Worm (Caenorhabditis elegans) whole organism, L4/young adult: ENCODE results near the gene seu-1.
"Not testable (repeated sequence)": the region's sequence is repeated elsewhere in the genome, so short reads cannot be mapped to it uniquely, and the experiment has no call there.

Experiments used
- W03F9.2 ChIP-seq: fragments of 150-350 bp; optimal IDR thresholded peaks from 2 replicates; lab custom pipeline; 2014; ENCODE audit warnings: missing biosample characterization, missing genetic modification characterization
- dao-5 ChIP-seq: sonication (generic microtip); optimal IDR thresholded peaks from 2 replicates; lab custom pipeline; 2016; ENCODE audit warnings: missing genotype, missing genetic modification characterization, moderate library complexity, missing compliant biosample characterization
- him-1 ChIP-seq: sonication (generic microtip); optimal IDR thresholded peaks from 2 replicates; lab custom pipeline; 2016; ENCODE audit warnings: missing genotype, missing genetic modification reagents, missing genetic modification characterization, missing compliant biosample characterization

Gene seu-1

DNA sequence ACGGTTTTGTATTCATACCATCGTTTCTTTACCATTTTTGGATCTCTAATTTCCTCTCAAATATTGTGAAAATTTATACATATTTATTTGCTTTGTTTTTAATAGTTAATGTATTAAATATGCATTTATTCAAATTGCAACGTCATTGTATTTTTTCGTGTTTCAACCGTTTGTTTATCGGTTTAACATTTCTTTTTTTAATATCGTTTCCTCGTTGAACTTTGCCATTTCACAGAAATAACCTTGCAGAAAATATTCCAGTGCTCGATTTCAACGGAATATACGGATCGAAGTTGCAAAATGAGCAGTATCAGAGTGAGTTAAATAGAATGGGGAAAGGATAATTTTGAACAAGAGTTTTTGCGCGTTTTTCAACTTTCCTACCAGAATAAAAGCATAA, at the start of gene seu-1:
seu-1 (plus strand) TSS at position 301 of the 400 bp plus-strand sequence.
- TF ChIP-seq W03F9.2 (tag; lab: Kevin White, UChicago) (no peak), him-1 (tag; lab: Kevin White, UChicago) (no peak), dao-5 (tag; lab: Kevin White, UChicago) (no peak)

DNA sequence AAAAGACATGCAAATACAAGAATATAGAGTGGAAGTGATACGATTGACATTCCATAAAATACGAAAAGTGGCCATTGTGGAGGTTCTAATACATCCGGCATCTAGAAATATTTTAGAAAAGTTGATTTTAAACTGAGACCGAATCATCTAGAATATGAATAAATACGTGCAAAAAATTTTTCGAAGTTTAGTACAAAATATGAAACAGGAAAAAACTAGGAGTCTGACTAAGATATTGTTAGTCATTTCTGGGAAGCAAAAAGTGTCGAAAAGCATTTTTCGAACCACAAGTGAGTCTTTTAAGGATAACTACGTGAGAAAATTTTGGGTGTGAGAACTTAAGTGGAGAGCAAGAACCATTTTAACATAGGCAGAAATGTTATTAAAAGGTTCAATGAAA, 47.3 kb upstream of the seu-1 start, which contains the start of gene srv-32:
srv-32 (minus strand) TSS at position 101 of the 400 bp plus-strand sequence.
- TF ChIP-seq W03F9.2 (tag; lab: Kevin White, UChicago) (no peak), him-1 (tag; lab: Kevin White, UChicago) (no peak), dao-5 (tag; lab: Kevin White, UChicago) (no peak)

DNA sequence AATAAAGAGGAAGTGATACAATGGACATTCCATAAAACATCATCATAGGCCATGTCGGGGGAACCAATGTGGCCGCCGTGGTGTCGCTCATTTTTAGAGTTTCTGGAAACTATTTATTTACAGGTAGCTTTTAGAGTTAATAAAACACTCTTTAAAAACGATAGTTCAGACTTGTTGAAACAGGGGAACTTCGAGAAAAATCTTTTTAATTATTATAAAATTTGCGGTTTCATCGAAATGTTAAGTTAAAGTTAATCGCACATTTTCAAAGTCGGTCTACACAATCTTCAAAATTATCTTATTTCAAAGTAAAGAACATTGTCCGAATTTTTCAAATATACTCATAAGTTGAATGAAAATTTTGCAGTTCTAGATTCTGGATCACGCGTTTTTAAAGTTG, 45.2 kb upstream of the seu-1 start, which contains the start of gene ops-1:
ops-1 (minus strand) TSS at position 101 of the 400 bp plus-strand sequence.
- no peak for TF ChIP-seq him-1 (tag; lab: Kevin White, UChicago)
- TF ChIP-seq W03F9.2 (tag; lab: Kevin White, UChicago), result no peak
- no peak for TF ChIP-seq dao-5 (tag; lab: Kevin White, UChicago)

DNA sequence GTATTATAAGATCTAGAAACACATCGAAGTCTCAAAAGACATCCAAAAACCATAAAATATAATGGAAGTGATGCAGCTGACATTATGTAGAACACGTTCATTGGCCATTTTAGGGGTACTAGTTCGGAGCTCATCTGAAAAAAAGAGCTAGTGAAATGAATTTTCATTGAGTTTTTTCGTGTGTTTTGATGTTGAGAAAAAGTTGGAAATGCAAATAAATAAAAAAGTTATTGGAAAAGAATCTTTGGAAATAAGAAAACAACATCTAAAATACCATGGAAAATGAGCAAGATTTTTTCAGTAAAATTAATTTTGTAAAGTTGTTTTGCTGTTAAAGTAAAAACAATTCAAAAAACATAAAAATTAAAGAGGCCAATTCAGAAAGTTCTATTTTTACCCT, 38.7 kb upstream of the seu-1 start, which contains the start of gene srv-24:
srv-24 (minus strand) TSS at position 101 of the 400 bp plus-strand sequence.
- TF ChIP-seq dao-5 (tag; lab: Kevin White, UChicago) (no peak), him-1 (tag; lab: Kevin White, UChicago) (no peak), W03F9.2 (tag; lab: Kevin White, UChicago) (no peak)

DNA sequence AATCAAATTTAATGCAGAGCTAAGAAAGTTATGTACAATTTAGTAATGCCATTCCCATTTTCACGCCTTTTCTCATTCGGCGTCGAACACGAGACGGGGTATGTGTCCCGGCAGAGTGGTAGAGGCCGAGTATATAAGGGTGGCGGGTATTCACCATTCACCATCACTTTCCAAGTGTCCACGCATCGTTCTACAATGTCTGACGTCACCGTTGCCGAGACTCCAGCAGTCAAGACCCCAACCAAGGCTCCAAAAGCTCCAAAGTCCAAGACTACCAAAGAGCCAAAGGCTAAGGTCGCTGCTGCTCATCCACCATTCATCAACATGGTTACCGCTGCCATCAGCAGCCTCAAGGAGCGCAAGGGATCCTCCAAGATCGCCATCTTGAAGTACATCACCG, 35.4 kb upstream of the seu-1 start, which contains the start of gene hil-2:
hil-2 (plus strand) TSS at position 160 of the 400 bp plus-strand sequence.
- TF ChIP-seq W03F9.2 (tag; lab: Kevin White, UChicago) (no peak), dao-5 (tag; lab: Kevin White, UChicago) (no peak), him-1 (tag; lab: Kevin White, UChicago) (no peak)

DNA sequence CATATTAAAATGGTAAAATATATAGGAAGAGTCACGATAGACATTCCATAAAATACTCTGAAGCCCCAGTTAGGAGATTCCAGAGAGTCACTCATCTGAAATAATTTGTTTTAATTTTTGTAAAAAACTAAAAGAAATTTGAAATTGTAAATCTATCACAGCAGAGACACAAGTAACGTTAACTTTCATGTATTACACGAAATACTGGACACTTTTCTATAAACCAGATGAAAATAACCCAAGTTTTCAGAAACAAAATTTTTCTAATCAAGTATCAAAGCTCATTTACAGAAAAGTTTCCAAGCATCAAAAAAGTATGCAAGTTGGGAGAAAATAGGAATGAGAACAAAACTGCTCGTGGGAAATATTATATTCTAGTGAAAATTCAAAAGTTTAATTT, 31.2 kb upstream of the seu-1 start, which contains the start of gene srv-27:
srv-27 (minus strand) TSS at position 101 of the 400 bp plus-strand sequence.
- TF ChIP-seq dao-5 (tag; lab: Kevin White, UChicago) (no peak), W03F9.2 (tag; lab: Kevin White, UChicago) (no peak), him-1 (tag; lab: Kevin White, UChicago) (no peak)

DNA sequence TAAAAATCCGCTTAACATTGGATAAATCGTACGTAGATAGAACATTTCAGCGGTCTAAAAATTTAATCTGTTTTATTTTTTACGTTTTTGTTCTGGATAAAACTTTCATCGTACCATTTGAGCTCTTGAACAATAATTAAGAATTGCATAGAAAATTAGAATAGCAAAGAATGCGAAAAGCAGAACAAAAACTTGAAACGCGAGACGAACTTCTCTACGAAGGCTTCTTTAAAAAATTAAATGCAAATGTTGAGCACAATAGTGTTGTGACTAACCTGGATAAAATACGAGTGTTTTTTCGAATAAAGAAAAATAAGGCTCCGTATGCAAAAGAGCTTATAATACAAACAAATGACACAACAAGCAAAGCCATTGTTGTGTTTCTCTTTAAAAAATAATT, 29.9 kb upstream of the seu-1 start:
- no peak for TF ChIP-seq dao-5 (tag; lab: Kevin White, UChicago)
- no peak for TF ChIP-seq W03F9.2 (tag; lab: Kevin White, UChicago)
- TF ChIP-seq him-1 (tag; lab: Kevin White, UChicago), result no peak

DNA sequence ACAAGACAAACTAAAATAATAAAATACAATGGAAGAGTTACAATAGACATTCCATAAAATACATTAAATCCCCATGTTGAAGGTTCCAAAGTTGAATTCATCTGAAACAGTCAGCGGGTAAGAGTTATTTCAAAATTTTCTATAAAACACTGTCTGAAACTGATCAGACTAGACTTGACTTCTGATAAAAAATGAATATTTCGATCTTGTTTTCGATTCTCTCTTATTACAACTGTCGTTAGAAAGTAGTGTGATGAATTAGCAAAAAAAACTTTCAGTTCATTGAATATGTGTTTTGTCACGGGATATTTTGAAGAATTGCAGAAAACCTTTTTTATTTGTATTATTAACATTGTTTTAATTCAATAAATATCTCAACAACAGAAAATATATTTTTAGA, 27.7 kb upstream of the seu-1 start, which contains the start of gene srv-26:
srv-26 (minus strand) TSS at position 101 of the 400 bp plus-strand sequence.
- no peak for TF ChIP-seq him-1 (tag; lab: Kevin White, UChicago)
- TF ChIP-seq W03F9.2 (tag; lab: Kevin White, UChicago), result no peak
- no peak for TF ChIP-seq dao-5 (tag; lab: Kevin White, UChicago)

DNA sequence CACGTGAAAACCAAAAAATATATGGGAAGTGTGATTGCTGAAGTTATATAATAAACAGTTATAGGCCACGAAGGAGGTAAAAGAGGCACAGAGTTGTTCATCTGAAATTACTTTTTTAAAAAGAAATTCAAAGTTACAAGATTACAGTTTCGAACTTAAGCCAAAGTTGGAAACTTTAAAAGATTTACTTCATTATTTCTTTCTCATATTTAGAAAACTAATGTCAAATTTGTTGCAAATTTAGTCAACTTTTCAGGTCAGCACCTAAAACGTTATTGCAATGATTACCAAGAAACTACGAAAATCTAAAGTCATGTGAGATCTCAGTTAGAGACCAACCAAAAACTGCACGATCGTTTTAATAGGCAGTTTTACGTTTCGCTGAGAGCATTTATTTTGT, 25.8 kb upstream of the seu-1 start, which contains the start of gene srv-25:
srv-25 (minus strand) TSS at position 101 of the 400 bp plus-strand sequence.
- TF ChIP-seq dao-5 (tag; lab: Kevin White, UChicago) (no peak), him-1 (tag; lab: Kevin White, UChicago) (no peak), W03F9.2 (tag; lab: Kevin White, UChicago) (no peak)

DNA sequence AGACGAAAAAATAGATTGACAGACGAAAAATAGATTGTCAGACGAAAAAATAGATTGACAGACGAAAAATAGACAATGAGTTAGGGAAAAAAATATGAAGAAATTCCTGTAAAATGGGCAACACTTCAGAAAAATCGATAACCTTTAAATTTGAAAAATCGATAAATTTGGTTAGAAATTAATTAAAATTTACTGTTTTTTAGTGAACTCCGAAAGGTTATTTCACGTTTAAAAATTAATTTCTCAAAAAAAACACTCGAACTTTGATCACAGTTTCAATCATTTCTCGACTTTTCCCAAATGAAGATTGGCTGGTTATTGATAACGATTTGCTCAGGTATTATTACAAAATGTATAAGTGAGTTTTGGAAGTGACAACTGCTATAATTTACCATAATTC, 22.0 kb upstream of the seu-1 start, which contains the start of gene csp-2:
csp-2 (plus strand) TSS at position 301 of the 400 bp plus-strand sequence.
- no peak for TF ChIP-seq dao-5 (tag; lab: Kevin White, UChicago)
- TF ChIP-seq W03F9.2 (tag; lab: Kevin White, UChicago), result no peak
- no peak for TF ChIP-seq him-1 (tag; lab: Kevin White, UChicago)

DNA sequence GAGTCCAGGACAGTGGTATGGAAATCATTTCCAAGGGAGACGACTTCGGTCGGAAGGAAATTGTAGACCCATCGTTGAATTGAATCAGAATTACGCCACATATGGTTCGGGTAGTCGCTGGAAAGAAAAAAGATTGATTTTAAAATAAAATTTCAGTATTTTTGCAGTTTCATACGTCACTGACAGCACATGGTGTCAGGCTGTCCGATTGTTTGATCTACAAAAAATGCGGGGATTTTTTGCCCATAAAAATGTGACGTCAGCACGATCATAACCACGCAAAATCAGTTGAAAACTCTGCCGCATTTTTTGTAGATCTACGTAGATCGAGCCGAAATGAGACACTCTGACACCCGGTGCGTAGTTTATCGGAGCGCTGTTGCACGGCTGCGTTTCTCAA, 12.1 kb upstream of the seu-1 start, which contains the start of gene Y73B6BL.12:
Y73B6BL.12 (minus strand) TSS at position 101 of the 400 bp plus-strand sequence.
- not testable (repeated sequence) for TF ChIP-seq W03F9.2, him-1, dao-5 (tag; lab: Kevin White, UChicago)

DNA sequence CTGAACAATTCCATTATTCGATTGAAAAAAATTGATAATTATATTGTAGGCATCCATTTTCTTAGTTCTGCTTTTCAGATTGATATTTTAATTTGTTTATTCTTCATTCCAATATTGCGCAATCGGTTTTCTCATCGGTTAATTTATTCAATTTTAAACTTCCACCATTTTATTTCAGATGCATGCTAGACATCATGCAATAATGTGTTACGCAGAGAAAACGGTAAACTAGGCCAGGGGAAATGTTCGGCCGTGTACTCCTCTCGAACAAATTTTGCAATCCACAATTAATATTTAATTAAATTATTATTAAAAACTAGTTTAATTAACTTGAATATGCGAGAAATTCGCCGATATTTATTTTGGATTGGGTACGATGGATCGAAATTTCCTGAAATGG, 7.8 kb upstream of the seu-1 start, which contains the start of gene Y73B6BL.29:
Y73B6BL.29 (plus strand) TSS at position 263 of the 400 bp plus-strand sequence.
- TF ChIP-seq him-1 (tag; lab: Kevin White, UChicago) (peak; percentile 62), dao-5 (tag; lab: Kevin White, UChicago) (no peak), W03F9.2 (tag; lab: Kevin White, UChicago) (peak; percentile 99)

DNA sequence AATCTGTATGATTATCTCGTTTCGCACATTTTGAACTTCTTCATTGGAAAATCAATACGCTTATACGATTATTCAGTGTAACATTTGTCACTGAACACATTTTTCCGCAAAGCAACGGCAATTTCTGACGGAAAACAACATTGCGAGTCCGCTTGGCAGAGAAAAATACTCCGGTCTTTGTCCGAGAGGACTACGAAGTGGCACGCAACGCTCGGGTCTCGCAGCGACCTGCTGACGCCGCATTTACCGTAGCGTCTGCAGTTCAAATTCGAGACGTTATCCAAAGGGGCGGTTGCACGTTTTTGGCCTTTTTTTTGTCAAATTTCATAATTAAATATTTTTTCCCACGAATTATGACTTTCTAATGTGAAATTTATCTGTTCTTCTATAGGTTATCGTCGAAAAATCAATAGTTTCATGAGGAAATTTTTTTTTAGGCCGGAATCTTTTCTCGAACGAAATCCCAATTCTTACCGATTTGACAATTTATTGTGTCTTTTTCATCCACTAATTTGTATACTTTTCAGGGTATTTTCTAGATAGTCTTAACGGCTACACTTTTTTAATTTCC, 5.7 kb upstream of the seu-1 start, which contains the start of gene sqd-1:
sqd-1 (plus strand) TSS at position 521 of the 571 bp plus-strand sequence.
- TF ChIP-seq W03F9.2 (tag; lab: Kevin White, UChicago), result peak; percentile 100
- no peak for TF ChIP-seq dao-5 (tag; lab: Kevin White, UChicago)
- peak; percentile 86 for TF ChIP-seq him-1 (tag; lab: Kevin White, UChicago)
